Worm (Caenorhabditis elegans): Measurements from ENCODE around the gene T13A10.2.
A peak's percentile ranks its signal among the peaks of the same experiment; 100 is the strongest.

The T13A10.2 gene

DNA sequence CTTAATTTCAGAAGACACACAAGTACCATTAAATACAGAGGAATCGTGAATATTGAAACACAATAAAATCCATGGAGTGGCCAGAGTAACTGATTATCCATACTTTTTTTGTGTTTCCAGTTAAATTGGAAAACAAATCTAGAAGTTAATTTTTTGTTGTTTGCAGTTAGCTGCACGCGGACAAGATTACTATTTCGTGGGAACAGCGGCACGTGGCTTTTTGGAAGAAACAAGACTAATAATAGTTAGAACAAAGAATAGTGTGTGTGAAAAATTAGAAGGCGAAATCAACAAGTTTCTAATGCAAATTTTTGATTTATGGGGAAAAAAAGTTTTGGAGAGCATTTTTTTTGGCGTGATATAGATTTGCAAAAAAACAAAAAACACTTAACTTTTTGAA is 13.4 kb downstream of the T13A10.2 start, which contains the start of gene srv-29:
srv-29 (minus strand) TSS at position 101 of the 400 bp plus-strand sequence.
- TF ChIP-seq mdl-1 (tag; optimal IDR thresholded peaks at IDR 0.05): no peak
- no peak for TF ChIP-seq nhr-129 (tag; optimal IDR thresholded peaks at IDR 0.05)
- TF ChIP-seq F13H6.1 (tag; optimal IDR thresholded peaks at IDR 0.05): no peak
- TF ChIP-seq blmp-1 (tag; optimal IDR thresholded peaks at IDR 0.05; ENCODE audit: insufficient read depth): no peak
- no peak for TF ChIP-seq unc-62 (GFP tag; optimal IDR thresholded peaks at IDR 0.05)
- TF ChIP-seq nhr-237 (tag; optimal IDR thresholded peaks at IDR 0.05): no peak
- no peak for TF ChIP-seq egl-27 (tag; optimal IDR thresholded peaks at IDR 0.05)
- no peak for TF ChIP-seq aly-2 (tag; optimal IDR thresholded peaks at IDR 0.05)

ce11 chrIV:6269346-6269745 is 16.2 kb downstream of the T13A10.2 start, which contains the start of gene srv-30:
Gene srv-30 (minus strand): TSS chrIV:6269446.
- TF ChIP-seq mab-5 (tag; optimal IDR thresholded peaks at IDR 0.05) (no peak), ama-1 (optimal IDR thresholded peaks at IDR 0.05) (no peak), nhr-12 (tag; optimal IDR thresholded peaks at IDR 0.05) (no peak), nhr-77 (tag; optimal IDR thresholded peaks at IDR 0.05) (no peak), ztf-4 (tag; optimal IDR thresholded peaks at IDR 0.05) (no peak), lin-11 (tag; optimal IDR thresholded peaks at IDR 0.05) (no peak), blmp-1 (tag; optimal IDR thresholded peaks at IDR 0.05; ENCODE audit: insufficient read depth) (no peak), alr-1 (tag; optimal IDR thresholded peaks at IDR 0.05) (no peak)

ce11 chrIV:6271923-6272322 is 18.8 kb downstream of the T13A10.2 start, which contains the start of gene srv-31:
Gene srv-31 (minus strand): TSS chrIV:6272023.
- TF ChIP-seq lin-11 (tag; optimal IDR thresholded peaks at IDR 0.05) (no peak), sem-4 (tag; optimal IDR thresholded peaks at IDR 0.05) (no peak), nhr-237 (tag; optimal IDR thresholded peaks at IDR 0.05) (no peak), ztf-11 (tag; optimal IDR thresholded peaks at IDR 0.05) (no peak), nhr-11 (tag; optimal IDR thresholded peaks at IDR 0.05) (no peak)

- TF ChIP-seq ztf-11 (tag; optimal IDR thresholded peaks at IDR 0.05) (no peak), gmeb-1 (tag; optimal IDR thresholded peaks at IDR 0.05) (peak; percentile 24), fos-1 (tag; optimal IDR thresholded peaks at IDR 0.05) (peak; percentile 94), ceh-82 (tag; optimal IDR thresholded peaks at IDR 0.05) (no peak)
Observed at ce11 chrIV:6275671-6276209, 22.6 kb downstream of the T13A10.2 start, which contains the start of the genes aat-4 and T13A10.1. Gene aat-4 (minus strand): TSS chrIV:6275721. Gene T13A10.1 (plus strand): TSS chrIV:6276081.

ce11 chrIV:6279392-6279791 is 26.3 kb downstream of the T13A10.2 start, which contains the start of gene sams-5:
Gene sams-5 (minus strand): TSS chrIV:6279522.
- TF ChIP-seq elt-1 (tag; optimal IDR thresholded peaks at IDR 0.05) (no peak), zag-1 (tag; optimal IDR thresholded peaks at IDR 0.05) (no peak), lin-11 (tag; optimal IDR thresholded peaks at IDR 0.05) (no peak), ZK546.5 (tag; optimal IDR thresholded peaks at IDR 0.05) (no peak)

DNA sequence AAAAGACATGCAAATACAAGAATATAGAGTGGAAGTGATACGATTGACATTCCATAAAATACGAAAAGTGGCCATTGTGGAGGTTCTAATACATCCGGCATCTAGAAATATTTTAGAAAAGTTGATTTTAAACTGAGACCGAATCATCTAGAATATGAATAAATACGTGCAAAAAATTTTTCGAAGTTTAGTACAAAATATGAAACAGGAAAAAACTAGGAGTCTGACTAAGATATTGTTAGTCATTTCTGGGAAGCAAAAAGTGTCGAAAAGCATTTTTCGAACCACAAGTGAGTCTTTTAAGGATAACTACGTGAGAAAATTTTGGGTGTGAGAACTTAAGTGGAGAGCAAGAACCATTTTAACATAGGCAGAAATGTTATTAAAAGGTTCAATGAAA is 29.0 kb downstream of the T13A10.2 start, which contains the start of gene srv-32:
srv-32 (minus strand) TSS at position 101 of the 400 bp plus-strand sequence.
- no peak for TF ChIP-seq lin-11 (tag; optimal IDR thresholded peaks at IDR 0.05)

DNA sequence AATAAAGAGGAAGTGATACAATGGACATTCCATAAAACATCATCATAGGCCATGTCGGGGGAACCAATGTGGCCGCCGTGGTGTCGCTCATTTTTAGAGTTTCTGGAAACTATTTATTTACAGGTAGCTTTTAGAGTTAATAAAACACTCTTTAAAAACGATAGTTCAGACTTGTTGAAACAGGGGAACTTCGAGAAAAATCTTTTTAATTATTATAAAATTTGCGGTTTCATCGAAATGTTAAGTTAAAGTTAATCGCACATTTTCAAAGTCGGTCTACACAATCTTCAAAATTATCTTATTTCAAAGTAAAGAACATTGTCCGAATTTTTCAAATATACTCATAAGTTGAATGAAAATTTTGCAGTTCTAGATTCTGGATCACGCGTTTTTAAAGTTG is 31.2 kb downstream of the T13A10.2 start, which contains the start of gene ops-1:
ops-1 (minus strand) TSS at position 101 of the 400 bp plus-strand sequence.
- no peak for TF ChIP-seq sem-4 (tag; optimal IDR thresholded peaks at IDR 0.05)
- TF ChIP-seq nhr-12 (tag; optimal IDR thresholded peaks at IDR 0.05): no peak
- no peak for TF ChIP-seq ztf-1 (GFP tag; conservative IDR thresholded peaks at IDR 0.05)
- no peak for TF ChIP-seq dmd-4 (tag; optimal IDR thresholded peaks at IDR 0.05)
- no peak for TF ChIP-seq nhr-77 (tag; optimal IDR thresholded peaks at IDR 0.05)
- no peak for TF ChIP-seq lin-39 (tag; optimal IDR thresholded peaks at IDR 0.05)
- TF ChIP-seq F13H6.1 (tag; optimal IDR thresholded peaks at IDR 0.05): no peak
- TF ChIP-seq ztf-4 (tag; optimal IDR thresholded peaks at IDR 0.05): no peak
- TF ChIP-seq snpc-4 (tag; optimal IDR thresholded peaks at IDR 0.05): no peak
- no peak for TF ChIP-seq aly-2 (tag; optimal IDR thresholded peaks at IDR 0.05)
- no peak for TF ChIP-seq unc-55 (GFP tag; optimal IDR thresholded peaks at IDR 0.05)
- no peak for TF ChIP-seq ZK546.5 (tag; optimal IDR thresholded peaks at IDR 0.05)
- no peak for TF ChIP-seq lin-13 (GFP tag; optimal IDR thresholded peaks at IDR 0.05)
- no peak for TF ChIP-seq nhr-6 (tag; optimal IDR thresholded peaks at IDR 0.05)
- TF ChIP-seq ztf-11 (tag; optimal IDR thresholded peaks at IDR 0.05): no peak
- TF ChIP-seq lin-11 (tag; optimal IDR thresholded peaks at IDR 0.05): no peak
- no peak for TF ChIP-seq nhr-23 (tag; optimal IDR thresholded peaks at IDR 0.05)
- no peak for TF ChIP-seq R02D3.7 (tag; optimal IDR thresholded peaks at IDR 0.05)

Measured in whole organism, L2 larva.